Worm (Caenorhabditis elegans) whole organism, L2 larva: ENCODE measurements around the gene clec-3.

Experiments used
- C34F6.9 ChIP-seq: fragments of 150-350 bp; optimal IDR thresholded peaks from 2 replicates; lab custom pipeline; 2014; ENCODE audit warnings: missing biosample characterization, missing genetic modification characterization
- F13H6.1 ChIP-seq: sonication (generic microtip); optimal IDR thresholded peaks from 2 replicates; lab custom pipeline; 2016; ENCODE audit warnings: missing genetic modification characterization, missing compliant biosample characterization
- R02D3.7 ChIP-seq: fragments of 150-350 bp; optimal IDR thresholded peaks from 2 replicates; lab custom pipeline; 2014; ENCODE audit warnings: missing biosample characterization, missing genetic modification characterization
- Y55F3AM.14 ChIP-seq: fragments of 200-800 bp; sonication (Bioruptor generic); optimal IDR thresholded peaks from 2 replicates; lab custom pipeline; 2018; ENCODE audit warnings: mild to moderate bottlenecking, missing genetic modification characterization, missing compliant biosample characterization
- ZK546.5 ChIP-seq: sonication (generic microtip); optimal IDR thresholded peaks from 2 replicates; lab custom pipeline; 2017; ENCODE audit warnings: missing biosample characterization, missing genetic modification characterization
- alr-1 ChIP-seq: fragments of 150-350 bp; optimal IDR thresholded peaks from 2 replicates; lab custom pipeline; 2014; ENCODE audit warnings: missing biosample characterization, missing genetic modification characterization
- aly-2 ChIP-seq: fragments of 150-350 bp; optimal IDR thresholded peaks from 2 replicates; lab custom pipeline; 2014; ENCODE audit warnings: missing biosample characterization, missing genetic modification characterization
- ama-1 ChIP-seq: fragments of 150-350 bp; optimal IDR thresholded peaks from 2 replicates; lab custom pipeline; 2018; ENCODE audit warnings: inconsistent platforms
- blmp-1 ChIP-seq: sonication (generic microtip); optimal IDR thresholded peaks from 2 replicates; lab custom pipeline; 2017; ENCODE audit warnings: missing genetic modification characterization, mild to moderate bottlenecking, missing compliant biosample characterization, antibody characterized with exemption, moderate library complexity; ENCODE audit not compliant: insufficient read depth
- ceh-16 ChIP-seq: fragments of 150-350 bp; optimal IDR thresholded peaks from 2 replicates; lab custom pipeline; 2014; ENCODE audit warnings: missing biosample characterization, missing genetic modification characterization
- ceh-82 ChIP-seq: fragments of 150-350 bp; optimal IDR thresholded peaks from 2 replicates; lab custom pipeline; 2014; ENCODE audit warnings: missing biosample characterization, missing genetic modification characterization
- crh-2 ChIP-seq: sonication (generic microtip); optimal IDR thresholded peaks from 2 replicates; lab custom pipeline; 2017; ENCODE audit warnings: missing biosample characterization, missing genetic modification characterization
- dmd-4 ChIP-seq: sonication (generic microtip); optimal IDR thresholded peaks from 2 replicates; lab custom pipeline; 2017; ENCODE audit warnings: missing biosample characterization, missing genetic modification characterization
- egl-27 ChIP-seq: sonication (generic microtip); optimal IDR thresholded peaks from 3 replicates; lab custom pipeline; 2017; ENCODE audit warnings: missing biosample characterization, missing genetic modification reagents, missing genetic modification characterization
- elt-1 ChIP-seq: fragments of 150-350 bp; optimal IDR thresholded peaks from 2 replicates; lab custom pipeline; 2014; ENCODE audit warnings: missing biosample characterization, missing genetic modification characterization
- fos-1 ChIP-seq: fragments of 150-350 bp; optimal IDR thresholded peaks from 2 replicates; lab custom pipeline; 2014; ENCODE audit warnings: missing biosample characterization, missing genetic modification characterization
- gmeb-1 ChIP-seq: fragments of 150-350 bp; optimal IDR thresholded peaks from 2 replicates; lab custom pipeline; 2014; ENCODE audit warnings: missing biosample characterization, missing genetic modification characterization
- lin-11 ChIP-seq: fragments of 150-350 bp; sonication (generic microtip); optimal IDR thresholded peaks from 2 replicates; lab custom pipeline; 2014; ENCODE audit warnings: missing biosample characterization, missing genetic modification characterization, inconsistent platforms, mixed read lengths
- lin-13 ChIP-seq: fragments of 150-350 bp; optimal IDR thresholded peaks from 2 replicates; lab custom pipeline; 2014; ENCODE audit warnings: missing biosample characterization, missing genetic modification reagents, missing genetic modification characterization
- lin-39 ChIP-seq: fragments of 150-350 bp; optimal IDR thresholded peaks from 2 replicates; lab custom pipeline; 2014; ENCODE audit warnings: missing biosample characterization, missing genetic modification reagents, missing genetic modification characterization
- lsy-2 ChIP-seq, 2 experiments: fragments of 150-350 bp in 1 of 2; sonication (generic microtip) in 1 of 2; optimal IDR thresholded peaks; 2 replicates each; lab custom pipeline; 2014 to 2017; ENCODE audit warnings: missing biosample characterization in 2 of 2, missing genetic modification characterization in 2 of 2
- mab-5 ChIP-seq: fragments of 150-350 bp; optimal IDR thresholded peaks from 2 replicates; lab custom pipeline; 2014; ENCODE audit warnings: missing biosample characterization, missing genetic modification characterization
- mbf-1 ChIP-seq: sonication (generic microtip); optimal IDR thresholded peaks from 2 replicates; lab custom pipeline; 2017; ENCODE audit warnings: missing biosample characterization, missing genetic modification characterization
- mdl-1 ChIP-seq, 2 experiments: fragments of 150-350 bp in 1 of 2; sonication (generic microtip) in 1 of 2; optimal IDR thresholded peaks; 2 replicates each; lab custom pipeline; 2017; ENCODE audit warnings: missing biosample characterization in 2 of 2, missing genetic modification characterization in 2 of 2
- nhr-10 ChIP-seq: sonication (generic microtip); optimal IDR thresholded peaks from 2 replicates; lab custom pipeline; 2017; ENCODE audit warnings: missing biosample characterization, missing genetic modification characterization
- nhr-11 ChIP-seq: fragments of 150-350 bp; optimal IDR thresholded peaks from 2 replicates; lab custom pipeline; 2014; ENCODE audit warnings: missing biosample characterization, missing genetic modification characterization
- nhr-12 ChIP-seq: fragments of 150-350 bp; optimal IDR thresholded peaks from 2 replicates; lab custom pipeline; 2014; ENCODE audit warnings: missing biosample characterization, missing genetic modification characterization
- nhr-129 ChIP-seq: fragments of 150-350 bp; optimal IDR thresholded peaks from 2 replicates; lab custom pipeline; 2014; ENCODE audit warnings: missing biosample characterization, missing genetic modification characterization
- nhr-21 ChIP-seq: fragments of 150-350 bp; optimal IDR thresholded peaks from 2 replicates; lab custom pipeline; 2014; ENCODE audit warnings: missing biosample characterization, missing genetic modification characterization
- nhr-23 ChIP-seq: fragments of 150-350 bp; optimal IDR thresholded peaks from 2 replicates; lab custom pipeline; 2014; ENCODE audit warnings: missing biosample characterization, missing genetic modification reagents, missing genetic modification characterization
- nhr-237 ChIP-seq: fragments of 150-350 bp; optimal IDR thresholded peaks from 2 replicates; lab custom pipeline; 2014; ENCODE audit warnings: missing biosample characterization, missing genetic modification characterization
- nhr-25 ChIP-seq: fragments of 150-350 bp; sonication (generic microtip); optimal IDR thresholded peaks from 3 replicates; lab custom pipeline; 2014; ENCODE audit warnings: missing biosample characterization, missing genetic modification characterization
- nhr-6 ChIP-seq: fragments of 150-350 bp; optimal IDR thresholded peaks from 2 replicates; lab custom pipeline; 2014; ENCODE audit warnings: missing biosample characterization, missing genetic modification characterization
- nhr-77 ChIP-seq: fragments of 150-350 bp; optimal IDR thresholded peaks from 2 replicates; lab custom pipeline; 2014; ENCODE audit warnings: missing biosample characterization, missing genetic modification characterization
- peb-1 ChIP-seq: fragments of 150-350 bp; optimal IDR thresholded peaks from 2 replicates; lab custom pipeline; 2014; ENCODE audit warnings: missing biosample characterization, missing genetic modification characterization
- sem-4 ChIP-seq: fragments of 150-350 bp; optimal IDR thresholded peaks from 2 replicates; lab custom pipeline; 2014; ENCODE audit warnings: missing biosample characterization, missing genetic modification reagents, missing genetic modification characterization
- skn-1 ChIP-seq: sonication (generic microtip); optimal IDR thresholded peaks from 2 replicates; lab custom pipeline; 2017; ENCODE audit warnings: missing biosample characterization, missing genetic modification characterization
- sma-3 ChIP-seq: sonication (generic microtip); optimal IDR thresholded peaks from 2 replicates; lab custom pipeline; 2016; ENCODE audit warnings: missing genetic modification reagents, missing genetic modification characterization, missing compliant biosample characterization
- sma-9 ChIP-seq, 2 experiments: fragments of 150-350 bp in 1 of 2; sonication (generic microtip) in 1 of 2; optimal IDR thresholded peaks; 2 replicates each; lab custom pipeline; 2014 to 2016; ENCODE audit warnings: missing genetic modification characterization in 2 of 2, mild to moderate bottlenecking in 1 of 2, missing biosample characterization in 1 of 2, missing compliant biosample characterization in 1 of 2, missing genetic modification reagents in 1 of 2, moderate library complexity in 1 of 2
- snpc-4 ChIP-seq: fragments of 150-350 bp; optimal IDR thresholded peaks from 2 replicates; lab custom pipeline; 2014; ENCODE audit warnings: missing biosample characterization, missing genetic modification characterization
- unc-39 ChIP-seq: fragments of 150-350 bp; optimal IDR thresholded peaks from 2 replicates; lab custom pipeline; 2014; ENCODE audit warnings: missing biosample characterization, missing genetic modification characterization
- unc-55 ChIP-seq: fragments of 150-350 bp; sonication (generic microtip); optimal IDR thresholded peaks from 3 replicates; lab custom pipeline; 2014; ENCODE audit warnings: missing biosample characterization, missing genetic modification reagents, missing genetic modification characterization
- unc-62 ChIP-seq: fragments of 150-350 bp; optimal IDR thresholded peaks from 2 replicates; lab custom pipeline; 2014; ENCODE audit warnings: missing biosample characterization, missing genetic modification reagents, missing genetic modification characterization
- zag-1 ChIP-seq: fragments of 150-350 bp; optimal IDR thresholded peaks from 2 replicates; lab custom pipeline; 2014; ENCODE audit warnings: missing biosample characterization, missing genetic modification characterization
- ztf-1 ChIP-seq: fragments of 200-800 bp; sonication (Bioruptor generic); conservative IDR thresholded peaks from 2 replicates; pipeline ENCODE4 v1.3.6; 2022; ENCODE audit warnings: missing genetic modification characterization, missing compliant biosample characterization
- ztf-11 ChIP-seq: sonication (generic microtip); optimal IDR thresholded peaks from 2 replicates; lab custom pipeline; 2017; ENCODE audit warnings: missing biosample characterization, missing genetic modification characterization
- ztf-4 ChIP-seq: fragments of 150-350 bp; optimal IDR thresholded peaks from 2 replicates; lab custom pipeline; 2014; ENCODE audit warnings: missing biosample characterization, missing genetic modification characterization

Gene clec-3

ce11 chrII:2975561-2976230 lies 44.0 kb downstream of the clec-3 start:
- TF ChIP-seq nhr-10 (no peak), fos-1 (tag; lab: Kevin White, UChicago) (peak; percentile 69), nhr-23 (tag; lab: Kevin White, UChicago) (no peak), nhr-6 (tag; lab: Kevin White, UChicago) (no peak), lsy-2 (tag; optimal IDR thresholded peaks at IDR 0.05; lab: Kevin White, UChicago) (peak in 1 of 2 experiments; percentile 24), sma-3 (GFP tag; lab: Kevin White, UChicago) (no peak), crh-2 (tag; lab: Kevin White, UChicago) (peak; percentile 68), nhr-21 (tag; lab: Kevin White, UChicago) (no peak), nhr-129 (tag; lab: Kevin White, UChicago) (no peak), sma-9 (GFP tag; optimal IDR thresholded peaks at IDR 0.05; lab: Kevin White, UChicago) (peak; percentile 44), sma-9 (tag; optimal IDR thresholded peaks at IDR 0.05; lab: Kevin White, UChicago) (no peak), gmeb-1 (peak; percentile 35), nhr-25 (peak; percentile 66), elt-1 (no peak), Y55F3AM.14 (no peak), zag-1 (tag; lab: Kevin White, UChicago) (no peak), mdl-1 (tag; optimal IDR thresholded peaks at IDR 0.05; lab: Kevin White, UChicago) (peak in 1 of 2 experiments; percentile 3), snpc-4 (tag; lab: Kevin White, UChicago) (no peak), nhr-77 (no peak), nhr-12 (tag; lab: Kevin White, UChicago) (no peak), alr-1 (no peak)

ce11 chrII:2973940-2974402 lies 45.7 kb downstream of the clec-3 start:
- TF ChIP-seq sem-4 (tag; lab: Kevin White, UChicago) (peak; percentile 93), sma-3 (GFP tag; lab: Kevin White, UChicago) (peak; percentile 88), C34F6.9 (tag; lab: Kevin White, UChicago) (peak; percentile 90), ztf-11 (tag; lab: Kevin White, UChicago) (peak; percentile 71), lsy-2 (tag; optimal IDR thresholded peaks at IDR 0.05; lab: Kevin White, UChicago) (peak; percentile 90 to 93), gmeb-1 (peak; percentile 91), nhr-129 (tag; lab: Kevin White, UChicago) (peak; percentile 90), elt-1 (peak; percentile 49), nhr-6 (tag; lab: Kevin White, UChicago) (peak; percentile 88), nhr-11 (tag; lab: Kevin White, UChicago) (no peak), alr-1 (no peak), aly-2 (tag; lab: Kevin White, UChicago) (no peak), nhr-77 (peak; percentile 30), unc-55 (GFP tag; lab: Kevin White, UChicago) (peak; percentile 89), ZK546.5 (tag; lab: Kevin White, UChicago) (peak; percentile 32), nhr-10 (peak; percentile 51), mbf-1 (tag; lab: Kevin White, UChicago) (no peak), ceh-82 (peak; percentile 26), zag-1 (tag; lab: Kevin White, UChicago) (peak; percentile 90), ztf-4 (tag; lab: Kevin White, UChicago) (peak; percentile 96), egl-27 (peak; percentile 99), dmd-4 (no peak), mab-5 (tag; lab: Kevin White, UChicago) (peak; percentile 95), ceh-16 (tag; lab: Kevin White, UChicago) (peak; percentile 83), blmp-1 (tag; lab: Kevin White, UChicago) (peak; percentile 79), lin-11 (peak; percentile 86), skn-1 (tag; lab: Kevin White, UChicago) (no peak), sma-9 (GFP tag; optimal IDR thresholded peaks at IDR 0.05; lab: Kevin White, UChicago) (peak; percentile 99), sma-9 (tag; optimal IDR thresholded peaks at IDR 0.05; lab: Kevin White, UChicago) (peak; percentile 76), unc-62 (GFP tag; lab: Kevin White, UChicago) (peak; percentile 16), peb-1 (no peak), nhr-23 (tag; lab: Kevin White, UChicago) (no peak), nhr-21 (tag; lab: Kevin White, UChicago) (peak; percentile 96), snpc-4 (tag; lab: Kevin White, UChicago) (peak; percentile 72), mdl-1 (tag; optimal IDR thresholded peaks at IDR 0.05; lab: Kevin White, UChicago) (peak; percentile 95 to 98), ztf-1 (GFP tag; lab: Robert Waterston, UW) (no peak), lin-13 (GFP tag; lab: Kevin White, UChicago) (peak; percentile 96), nhr-25 (peak; percentile 97), fos-1 (tag; lab: Kevin White, UChicago) (peak; percentile 87), nhr-12 (tag; lab: Kevin White, UChicago) (no peak), lin-39 (tag; lab: Kevin White, UChicago) (no peak), nhr-237 (tag; lab: Kevin White, UChicago) (peak; percentile 69), Y55F3AM.14 (peak; percentile 97), F13H6.1 (tag; lab: Kevin White, UChicago) (peak; percentile 97), unc-39 (tag; lab: Kevin White, UChicago) (no peak), crh-2 (tag; lab: Kevin White, UChicago) (peak; percentile 96), ama-1 (lab: Kevin White, UChicago) (peak; percentile 81), R02D3.7 (peak; percentile 40)
